Fruit fly (Drosophila melanogaster) whole organism, prepupa: ENCODE measurements around the gene Mkrn1.
"Not testable (repeated sequence)": the region's sequence is repeated elsewhere in the genome, so short reads cannot be mapped to it uniquely, and the experiment has no call there.

Experiments used
- CG6276 ChIP-seq: fragments of 200-800 bp; sonication (Bioruptor generic); optimal IDR thresholded peaks from 2 replicates; lab custom pipeline; 2017; ENCODE audit warnings: missing biosample characterization, mild to moderate bottlenecking, missing genetic modification characterization
- CG6854 ChIP-seq: fragments of 200-800 bp; sonication (Bioruptor generic); optimal IDR thresholded peaks from 2 replicates; lab custom pipeline; 2017; ENCODE audit warnings: missing biosample characterization, mild to moderate bottlenecking, missing genetic modification characterization
- dac ChIP-seq: fragments of 200-800 bp; sonication (Bioruptor generic); optimal IDR thresholded peaks from 2 replicates; lab custom pipeline; 2017; ENCODE audit warnings: missing biosample characterization, mild to moderate bottlenecking, missing genetic modification characterization

DNA sequence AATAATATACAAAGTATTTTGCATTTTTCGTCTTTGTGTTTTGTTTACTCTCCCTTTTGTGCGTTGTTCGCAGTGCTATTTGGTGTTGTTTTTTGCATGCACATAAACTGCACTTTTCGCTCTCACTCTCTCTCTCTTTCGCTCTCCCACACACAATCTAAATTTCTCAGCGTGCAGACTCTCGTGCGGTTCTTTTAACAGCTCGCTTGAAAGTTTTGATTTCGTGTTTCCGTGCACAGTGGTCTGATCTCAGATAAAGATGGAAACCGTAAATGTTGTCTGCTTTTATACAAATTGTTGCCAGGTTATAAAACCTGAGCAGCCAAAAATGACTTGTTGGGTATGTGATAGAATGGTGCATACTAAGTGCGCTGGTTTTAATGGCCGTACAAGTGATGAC lies 48.1 kb downstream of the Mkrn1 start:
- TF ChIP-seq dac, CG6854, CG6276 (GFP tag; lab: Kevin White, UChicago): not testable (repeated sequence)
